Worm (Caenorhabditis elegans) whole organism, mixed stage, embryonic: ENCODE results near the gene spp-7.

Source experiments
- ces-1 ChIP-seq: fragments of 150-350 bp; optimal IDR thresholded peaks from 2 replicates; lab custom pipeline; 2014; ENCODE audit warnings: missing biosample characterization, missing genetic modification reagents, missing genetic modification characterization
- lin-13 ChIP-seq: fragments of 150-350 bp; optimal IDR thresholded peaks from 2 replicates; lab custom pipeline; 2014; ENCODE audit warnings: missing biosample characterization, missing genetic modification characterization
- nhr-237 ChIP-seq: fragments of 150-350 bp; optimal IDR thresholded peaks from 2 replicates; lab custom pipeline; 2014; ENCODE audit warnings: missing biosample characterization, missing genetic modification characterization
- nhr-28 ChIP-seq: fragments of 150-350 bp; optimal IDR thresholded peaks from 2 replicates; lab custom pipeline; 2014; ENCODE audit warnings: missing biosample characterization, missing genetic modification characterization
- unc-62 ChIP-seq: fragments of 150-350 bp; optimal IDR thresholded peaks from 2 replicates; lab custom pipeline; 2014; ENCODE audit warnings: missing biosample characterization, missing genetic modification reagents, missing genetic modification characterization
- ztf-11 ChIP-seq: fragments of 150-350 bp; optimal IDR thresholded peaks from 2 replicates; lab custom pipeline; 2014; ENCODE audit warnings: missing biosample characterization, missing genetic modification characterization

DNA sequence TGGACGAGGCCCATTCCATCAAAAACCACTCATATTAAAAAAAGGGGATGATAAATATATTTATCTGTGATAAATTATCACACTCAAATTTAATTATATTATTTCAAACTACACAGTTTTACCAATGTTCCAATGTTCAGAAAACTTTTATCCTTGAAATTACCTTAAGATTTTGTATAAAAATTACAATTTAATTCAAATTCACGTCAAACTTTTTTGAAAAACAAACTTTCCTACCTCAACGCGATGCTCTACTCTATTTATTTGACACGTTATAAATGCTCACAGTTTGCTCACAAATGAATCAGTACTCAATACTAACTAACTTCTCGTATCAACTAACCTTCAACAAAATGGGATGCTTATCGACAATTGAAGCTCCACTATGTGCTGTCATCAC, 33.0 kb downstream of the spp-7 start, which contains the start of gene F41H10.1:
- no peak for TF ChIP-seq nhr-28 (tag; lab: Kevin White, UChicago)
- TF ChIP-seq ztf-11, result no peak
- no peak for TF ChIP-seq nhr-237 (tag; lab: Kevin White, UChicago)
- no peak for TF ChIP-seq unc-62 (GFP tag; lab: Kevin White, UChicago)
- no peak for TF ChIP-seq lin-13
- no peak for TF ChIP-seq ces-1 (GFP tag; lab: Kevin White, UChicago)
